Worm (Caenorhabditis elegans): ENCODE data around the gene fbxb-107.

The fbxb-107 gene

ce11 chrII:2752536-2752935, 6.0 kb upstream of the fbxb-107 start, which contains the start of gene F29A7.6 (continued):
- no peak for TF ChIP-seq F10B5.3 (tag; optimal IDR thresholded peaks at IDR 0.05)
- no peak for TF ChIP-seq daf-16 (GFP tag; optimal IDR thresholded peaks at IDR 0.05)
- no peak for TF ChIP-seq daf-16 (tag; optimal IDR thresholded peaks at IDR 0.05)
- TF ChIP-seq attf-4 (tag; optimal IDR thresholded peaks at IDR 0.05) = no peak
- no peak for TF ChIP-seq mdt-29 (GFP tag; IDR thresholded peaks at IDR 0.05)
- no peak for TF ChIP-seq cey-2 (tag; optimal IDR thresholded peaks at IDR 0.05; ENCODE audit: borderline replicate concordance, insufficient read depth)
- TF ChIP-seq nhr-28 (tag; optimal IDR thresholded peaks at IDR 0.05) = peak; percentile 12
- no peak for TF ChIP-seq fos-1 (tag; optimal IDR thresholded peaks at IDR 0.05)
- no peak for TF ChIP-seq daf-8 (GFP tag; IDR thresholded peaks at IDR 0.05)
- TF ChIP-seq ceh-20 (GFP tag; IDR thresholded peaks at IDR 0.05) = no peak
- no peak for TF ChIP-seq snpc-1.2 (GFP tag; IDR thresholded peaks at IDR 0.05)
- TF ChIP-seq unc-130 (GFP tag; optimal IDR thresholded peaks at IDR 0.05) = peak; percentile 69
- TF ChIP-seq nhr-11 (tag; optimal IDR thresholded peaks at IDR 0.05) = peak; percentile 10
- no peak for TF ChIP-seq hlh-30 (tag; optimal IDR thresholded peaks at IDR 0.05; ENCODE audit: insufficient read depth)
- TF ChIP-seq R02D3.7 (tag; optimal IDR thresholded peaks at IDR 0.05) = no peak
- no peak for TF ChIP-seq lin-1 (GFP tag; IDR thresholded peaks at IDR 0.05)
- no peak for TF ChIP-seq lir-3 (tag; optimal IDR thresholded peaks at IDR 0.05)
- TF ChIP-seq lsy-2 (tag; optimal IDR thresholded peaks at IDR 0.05) = no peak
- TF ChIP-seq Y48G9A.11 (GFP tag; IDR thresholded peaks at IDR 0.05) = no peak
- no peak for TF ChIP-seq sdz-12 (GFP tag; optimal IDR thresholded peaks at IDR 0.05)
- TF ChIP-seq php-3 (GFP tag; IDR thresholded peaks at IDR 0.05) = no peak
- TF ChIP-seq set-16 (GFP tag; IDR thresholded peaks at IDR 0.05) = no peak
- TF ChIP-seq duxl-1 (tag; optimal IDR thresholded peaks at IDR 0.05; ENCODE audit: poor library complexity) = no peak
- TF ChIP-seq jun-1 (tag; optimal IDR thresholded peaks at IDR 0.05) = no peak
- no peak for TF ChIP-seq ctbp-1 (GFP tag; IDR thresholded peaks at IDR 0.05)
- TF ChIP-seq unc-62 (GFP tag; optimal IDR thresholded peaks at IDR 0.05 in 1 of 2) = no peak
- TF ChIP-seq unc-62 (tag; optimal IDR thresholded peaks at IDR 0.05) = no peak
- no peak for TF ChIP-seq mep-1 (tag; optimal IDR thresholded peaks at IDR 0.05)
- TF ChIP-seq mes-2 (tag; optimal IDR thresholded peaks at IDR 0.05; ENCODE audit: poor library complexity, severe bottlenecking) = peak; percentile 97
- no peak for TF ChIP-seq F37D6.2 (tag; optimal IDR thresholded peaks at IDR 0.05)
- no peak for TF ChIP-seq spr-3 (GFP tag; optimal IDR thresholded peaks at IDR 0.05)
- TF ChIP-seq tag-97 (GFP tag; IDR thresholded peaks at IDR 0.05) = no peak
- no peak for TF ChIP-seq saeg-2 (GFP tag; IDR thresholded peaks at IDR 0.05)
- TF ChIP-seq lin-13 (GFP tag; optimal IDR thresholded peaks at IDR 0.05) = no peak
- no peak for TF ChIP-seq gei-8 (GFP tag; optimal IDR thresholded peaks at IDR 0.05)
- TF ChIP-seq ztf-11 (tag; optimal IDR thresholded peaks at IDR 0.05) = no peak
- 0 out of 2 replicates have a peak, but pooled peaks have one; percentile 26 for TF ChIP-seq dmd-9 (GFP tag; IDR thresholded peaks at IDR 0.05)
- no peak for TF ChIP-seq vab-7 (GFP tag; IDR thresholded peaks at IDR 0.05)
- TF ChIP-seq aly-2 (tag; optimal IDR thresholded peaks at IDR 0.05) = no peak
- TF ChIP-seq T26A8.4 (GFP tag; IDR thresholded peaks at IDR 0.05) = no peak
- TF ChIP-seq madf-9 (GFP tag; conservative IDR thresholded peaks at IDR 0.05) = no peak
- TF ChIP-seq nhr-42 (GFP tag; IDR thresholded peaks at IDR 0.05) = no peak
- no peak for TF ChIP-seq mxl-2 (GFP tag; conservative IDR thresholded peaks at IDR 0.05)
- TF ChIP-seq D1046.2 (GFP tag; IDR thresholded peaks at IDR 0.05) = no peak
- TF ChIP-seq hlh-11 (tag; optimal IDR thresholded peaks at IDR 0.05) = peak; percentile 25
- no peak for TF ChIP-seq Y5F2A.4 (GFP tag; optimal IDR thresholded peaks at IDR 0.05)
- no peak for TF ChIP-seq zip-2 (tag; optimal IDR thresholded peaks at IDR 0.05)
- TF ChIP-seq nhr-237 (tag; optimal IDR thresholded peaks at IDR 0.05) = no peak
- TF ChIP-seq nhr-48 (tag; optimal IDR thresholded peaks at IDR 0.05) = no peak
- no peak for TF ChIP-seq Y105C5A.15 (GFP tag; IDR thresholded peaks at IDR 0.05)
- TF ChIP-seq pqm-1 (tag; optimal IDR thresholded peaks at IDR 0.05) = no peak
- TF ChIP-seq mxl-3 (GFP tag; optimal IDR thresholded peaks at IDR 0.05) = no peak
- no peak for TF ChIP-seq ztf-7 (tag; optimal IDR thresholded peaks at IDR 0.05)
